Fruit fly (Drosophila melanogaster): ENCODE data around the gene CG5567.

- TF ChIP-seq CG8478 (optimal IDR thresholded peaks at IDR 0.05) (no peak), CTCF (optimal IDR thresholded peaks at IDR 0.05) (no peak)
Measured at dm6 chr3L:17820093-17820492, 23.3 kb downstream of the CG5567 start, which contains the start of gene Ir75b.
